Fruit fly (Drosophila melanogaster) whole organism, embryonic: ENCODE results near the gene Zir.

ENCODE experiments used
- Abd-B ChIP-seq: fragments of 200-800 bp; sonication (Bioruptor generic); optimal IDR thresholded peaks from 2 replicates; lab custom pipeline; 2018; ENCODE audit warnings: missing biosample characterization, mild to moderate bottlenecking, missing genetic modification characterization, moderate library complexity
- Awh ChIP-seq: fragments of 200-800 bp; sonication (Bioruptor generic); IDR thresholded peaks from 2 replicates; pipeline ENCODE4, ENCODE4 v1.3.6; 2022; ENCODE audit warnings: missing biosample characterization, missing genetic modification characterization
- Bdp1 ChIP-seq: fragments of 200-800 bp; sonication (Bioruptor generic); optimal IDR thresholded peaks from 3 replicates; lab custom pipeline; 2016; ENCODE audit warnings: missing biosample characterization, missing genetic modification characterization
- Blimp-1 ChIP-seq: fragments of 200-800 bp; sonication (Bioruptor generic); optimal IDR thresholded peaks from 3 replicates; lab custom pipeline; 2018; ENCODE audit warnings: missing biosample characterization, missing genetic modification characterization, mild to moderate bottlenecking, moderate library complexity, missing genetic modification reagents
- C15 ChIP-seq: fragments of 200-800 bp; sonication (Bioruptor generic); IDR thresholded peaks from 3 replicates; pipeline ENCODE4 v1.3.6; 2022; ENCODE audit warnings: missing biosample characterization, missing genetic modification characterization
- CG11723 ChIP-seq: fragments of 200-800 bp; sonication (Bioruptor generic); optimal IDR thresholded peaks from 2 replicates; lab custom pipeline; 2017; ENCODE audit warnings: missing biosample characterization, mild to moderate bottlenecking, missing genetic modification characterization
- CG13287 ChIP-seq: fragments of 200-800 bp; sonication (Bioruptor generic); IDR thresholded peaks from 2 replicates; pipeline ENCODE4 v1.3.6; 2022; ENCODE audit warnings: missing biosample characterization, missing genetic modification characterization; ENCODE audit not compliant: partially characterized antibody
- CG13775 ChIP-seq: fragments of 200-800 bp; sonication (Bioruptor generic); optimal IDR thresholded peaks from 3 replicates; lab custom pipeline; 2017; ENCODE audit warnings: missing biosample characterization, mild to moderate bottlenecking, missing genetic modification characterization
- CG15479 ChIP-seq: fragments of 200-800 bp; sonication (Bioruptor generic); optimal IDR thresholded peaks from 3 replicates; lab custom pipeline; 2019; ENCODE audit warnings: missing biosample characterization, mild to moderate bottlenecking, missing genetic modification characterization, moderate library complexity
- CG15696 ChIP-seq: fragments of 200-800 bp; sonication (Bioruptor generic); optimal IDR thresholded peaks from 2 replicates; lab custom pipeline; 2019; ENCODE audit warnings: missing biosample characterization, mild to moderate bottlenecking, missing genetic modification characterization, moderate library complexity
- CG1647 ChIP-seq: fragments of 200-800 bp; sonication (Bioruptor generic); optimal IDR thresholded peaks from 3 replicates; lab custom pipeline; 2016; ENCODE audit warnings: missing biosample characterization, missing genetic modification characterization
- CG17385 ChIP-seq: fragments of 200-800 bp; sonication (Bioruptor generic); optimal IDR thresholded peaks from 3 replicates; lab custom pipeline; 2018; ENCODE audit warnings: missing biosample characterization, mild to moderate bottlenecking, missing genetic modification characterization
- CG2199 ChIP-seq: fragments of 200-800 bp; sonication (Bioruptor generic); IDR thresholded peaks from 3 replicates; pipeline ENCODE4 v1.3.6; 2022; ENCODE audit warnings: missing biosample characterization, missing genetic modification characterization
- CG3281 ChIP-seq: fragments of 200-800 bp; sonication (Bioruptor generic); optimal IDR thresholded peaks from 3 replicates; lab custom pipeline; 2017; ENCODE audit warnings: missing biosample characterization, mild to moderate bottlenecking, missing genetic modification characterization
- CG34224 ChIP-seq: fragments of 200-800 bp; sonication (Bioruptor generic); IDR thresholded peaks from 3 replicates; pipeline ENCODE4 v1.3.6; 2022; ENCODE audit warnings: missing biosample characterization, missing genetic modification characterization; ENCODE audit not compliant: partially characterized antibody
- CG6813 ChIP-seq: fragments of 200-800 bp; sonication (Bioruptor generic); optimal IDR thresholded peaks from 2 replicates; lab custom pipeline; 2017; ENCODE audit warnings: missing biosample characterization, missing genetic modification characterization, mild to moderate bottlenecking, moderate library complexity, missing genetic modification reagents
- CG7928 ChIP-seq: fragments of 200-800 bp; sonication (Bioruptor generic); optimal IDR thresholded peaks from 2 replicates; lab custom pipeline; 2017; ENCODE audit warnings: missing biosample characterization, mild to moderate bottlenecking, missing genetic modification characterization
- CG7987 ChIP-seq: fragments of 200-800 bp; sonication (Bioruptor generic); optimal IDR thresholded peaks from 2 replicates; lab custom pipeline; 2018; ENCODE audit warnings: missing biosample characterization, mild to moderate bottlenecking, missing genetic modification characterization, moderate library complexity
- CG9876 ChIP-seq: fragments of 200-800 bp; sonication (Bioruptor generic); optimal IDR thresholded peaks from 2 replicates; lab custom pipeline; 2016; ENCODE audit warnings: missing biosample characterization, missing genetic modification characterization
- CHES-1-like ChIP-seq: fragments of 200-800 bp; sonication (Bioruptor generic); optimal IDR thresholded peaks from 2 replicates; lab custom pipeline; 2016; ENCODE audit warnings: missing biosample characterization, missing genetic modification characterization
- CkIIα-i1 ChIP-seq: fragments of 200-800 bp; sonication (Bioruptor generic); IDR thresholded peaks from 2 replicates; pipeline ENCODE4 v1.3.6; 2022; ENCODE audit warnings: missing biosample characterization, missing genetic modification characterization
- Dek ChIP-seq: fragments of 200-800 bp; sonication (Bioruptor generic); optimal IDR thresholded peaks from 3 replicates; lab custom pipeline; 2019; ENCODE audit warnings: missing biosample characterization, mild to moderate bottlenecking, missing genetic modification characterization, moderate library complexity
- Doc3 ChIP-seq: fragments of 200-800 bp; sonication (Bioruptor generic); IDR thresholded peaks from 3 replicates; pipeline ENCODE4 v1.3.6; 2022; ENCODE audit warnings: missing biosample characterization, missing genetic modification characterization; ENCODE audit not compliant: partially characterized antibody
- Hand ChIP-seq: fragments of 200-800 bp; sonication (Bioruptor generic); optimal IDR thresholded peaks from 2 replicates; lab custom pipeline; 2017; ENCODE audit warnings: mild to moderate bottlenecking, missing biosample characterization, missing genetic modification reagents, missing genetic modification characterization
- Hey ChIP-seq: fragments of 200-800 bp; sonication (Bioruptor generic); optimal IDR thresholded peaks from 3 replicates; lab custom pipeline; 2018; ENCODE audit warnings: missing biosample characterization, mild to moderate bottlenecking, missing genetic modification characterization
- Hmx ChIP-seq: fragments of 200-800 bp; sonication (Bioruptor generic); optimal IDR thresholded peaks from 2 replicates; lab custom pipeline; 2016; ENCODE audit warnings: missing biosample characterization, missing genetic modification characterization
- Oli ChIP-seq: fragments of 200-800 bp; sonication (Bioruptor generic); optimal IDR thresholded peaks from 2 replicates; lab custom pipeline; 2018; ENCODE audit warnings: missing biosample characterization, mild to moderate bottlenecking, missing genetic modification characterization, moderate library complexity
- Scr ChIP-seq: fragments of 200-800 bp; sonication (Bioruptor generic); IDR thresholded peaks from 2 replicates; pipeline ENCODE4 v1.3.6; 2022; ENCODE audit warnings: missing biosample characterization, missing genetic modification characterization; ENCODE audit not compliant: partially characterized antibody
- Sox102F ChIP-seq: fragments of 200-800 bp; sonication (Bioruptor generic); optimal IDR thresholded peaks from 2 replicates; lab custom pipeline; 2018; ENCODE audit warnings: missing biosample characterization, mild to moderate bottlenecking, missing genetic modification characterization, moderate library complexity
- Stat92E ChIP-seq, 3 experiments: fragments of >200 bp in 2 of 3; fragments of 200-800 bp in 1 of 3; sonication (Bioruptor generic) in 1 of 3; optimal IDR thresholded peaks; 2 replicates each; lab custom pipeline; 2017 to 2019; ENCODE audit warnings: missing biosample characterization in 3 of 3, missing genetic modification characterization in 3 of 3, mild to moderate bottlenecking in 1 of 3, moderate library complexity in 1 of 3
- crp ChIP-seq, 2 experiments: fragments of 200-800 bp; sonication (Bioruptor generic); optimal IDR thresholded peaks; 2 replicates in 1 of 2; 3 replicates in 1 of 2; lab custom pipeline; 2017; ENCODE audit warnings: missing biosample characterization in 2 of 2, missing genetic modification characterization in 2 of 2, mild to moderate bottlenecking in 1 of 2, moderate library complexity in 1 of 2
- dan ChIP-seq: fragments of 200-800 bp; sonication (Bioruptor generic); IDR thresholded peaks from 2 replicates; pipeline ENCODE4 v1.3.6; 2022; ENCODE audit warnings: missing biosample characterization, missing genetic modification characterization
- dmrt11E ChIP-seq: fragments of 200-800 bp; sonication (Bioruptor generic); optimal IDR thresholded peaks from 3 replicates; lab custom pipeline; 2018; ENCODE audit warnings: missing biosample characterization, mild to moderate bottlenecking, missing genetic modification characterization, moderate library complexity
- ftz-f1 ChIP-seq: fragments of 200-800 bp; sonication (Bioruptor generic); optimal IDR thresholded peaks from 2 replicates; lab custom pipeline; 2016; ENCODE audit warnings: missing biosample characterization, missing genetic modification characterization
- gcm2 ChIP-seq: fragments of 200-800 bp; sonication (Bioruptor generic); optimal IDR thresholded peaks from 2 replicates; lab custom pipeline; 2016; ENCODE audit warnings: missing biosample characterization, missing genetic modification characterization
- hb ChIP-seq: fragments of 200-800 bp; sonication (Bioruptor generic); IDR thresholded peaks from 3 replicates; pipeline ENCODE4 v1.3.6; 2022; ENCODE audit warnings: missing biosample characterization, missing genetic modification characterization; ENCODE audit not compliant: partially characterized antibody
- lab ChIP-seq: fragments of 200-800 bp; sonication (Bioruptor generic); optimal IDR thresholded peaks from 3 replicates; lab custom pipeline; 2017; ENCODE audit warnings: missing biosample characterization, missing genetic modification characterization, mild to moderate bottlenecking, moderate library complexity, missing genetic modification reagents
- mam ChIP-seq: fragments of 200-800 bp; sonication (Bioruptor generic); optimal IDR thresholded peaks from 3 replicates; lab custom pipeline; 2016; ENCODE audit warnings: missing biosample characterization, missing genetic modification characterization
- otp ChIP-seq: fragments of 200-800 bp; sonication (Bioruptor generic); IDR thresholded peaks from 3 replicates; pipeline ENCODE4, ENCODE4 v1.3.6; 2022; ENCODE audit warnings: missing biosample characterization, missing genetic modification characterization
- peb ChIP-seq: fragments of 200-800 bp; sonication (Bioruptor generic); IDR thresholded peaks from 2 replicates; pipeline ENCODE4 v1.3.6; 2022; ENCODE audit warnings: missing biosample characterization, missing genetic modification characterization
- pfk ChIP-seq: fragments of 200-800 bp; sonication (Bioruptor generic); optimal IDR thresholded peaks from 2 replicates; lab custom pipeline; 2018; ENCODE audit warnings: missing biosample characterization, mild to moderate bottlenecking, missing genetic modification characterization, moderate library complexity
- prd ChIP-seq, 3 experiments: fragments of >200 bp in 2 of 3; fragments of 200-800 bp in 1 of 3; sonication (Bioruptor generic) in 1 of 3; optimal IDR thresholded peaks in 2 of 3; IDR thresholded peaks in 1 of 3; 2 replicates in 2 of 3; 3 replicates in 1 of 3; pipeline versions ENCODE4 v1.3.6 to Lab custom; 2017 to 2022; ENCODE audit warnings: missing biosample characterization in 1 of 3, missing genetic modification characterization in 1 of 3
- ssp ChIP-seq: fragments of 200-800 bp; sonication (Bioruptor generic); IDR thresholded peaks from 2 replicates; pipeline ENCODE4 v1.3.6; 2022; ENCODE audit warnings: missing biosample characterization, missing genetic modification characterization
- tap ChIP-seq: fragments of 200-800 bp; optimal IDR thresholded peaks from 3 replicates; lab custom pipeline; 2019; ENCODE audit warnings: missing biosample characterization, mild to moderate bottlenecking, missing genetic modification characterization, moderate library complexity
- tin ChIP-seq: fragments of 200-800 bp; sonication (Bioruptor generic); optimal IDR thresholded peaks from 3 replicates; lab custom pipeline; 2016; ENCODE audit warnings: missing biosample characterization, missing genetic modification characterization
- trh ChIP-seq: fragments of 200-800 bp; sonication (Bioruptor generic); optimal IDR thresholded peaks from 2 replicates; lab custom pipeline; 2016; ENCODE audit warnings: missing biosample characterization, missing genetic modification characterization
- z ChIP-seq: fragments of 200-800 bp; sonication (Bioruptor generic); IDR thresholded peaks from 3 replicates; pipeline ENCODE4 v1.3.6; 2022; ENCODE audit warnings: missing biosample characterization, missing genetic modification characterization

The Zir gene

dm6 chr2L:72752-73435 lies 21.6 kb upstream of the Zir start (continued):
- TF ChIP-seq otp (GFP tag; lab: Robert Waterston, UW) (no peak), hb (no peak), tap (tag; lab: Kevin White, UChicago) (no peak), Stat92E (GFP tag; optimal IDR thresholded peaks at IDR 0.05; lab: Kevin White, UChicago) (no peak), Hmx (GFP tag; lab: Kevin White, UChicago) (no peak), C15 (no peak), dmrt11E (tag; lab: Kevin White, UChicago) (no peak), CG17385 (GFP tag; lab: Kevin White, UChicago) (no peak), Awh (GFP tag; lab: Robert Waterston, UW) (no peak), prd (optimal IDR thresholded peaks at IDR 0.05; lab: Kevin White, UChicago) (no peak), prd (GFP tag; IDR thresholded peaks at IDR 0.05; lab: Robert Waterston, UW) (no peak), CkIIα-i1 (GFP tag; lab: Robert Waterston, UW) (no peak), dan (no peak), lab (GFP tag; lab: Kevin White, UChicago) (peak; percentile 66), peb (0 out of 2 replicates have a peak, but pooled peaks have one; percentile 6), CG11723 (GFP tag; lab: Kevin White, UChicago) (no peak), Oli (no peak), trh (GFP tag; lab: Kevin White, UChicago) (no peak), CG34224 (GFP tag; lab: Robert Waterston, UW) (peak; percentile 59; the same call in 1 of the 3 replicates), Hey (tag; lab: Kevin White, UChicago) (no peak), CG13775 (GFP tag; lab: Kevin White, UChicago) (no peak), Hand (GFP tag; lab: Kevin White, UChicago) (no peak), Doc3 (GFP tag; lab: Robert Waterston, UW) (no peak), Scr (GFP tag; lab: Robert Waterston, UW) (peak; percentile 54; the same call in 1 of the 2 replicates), CG2199 (0 out of 3 replicates have a peak, but pooled peaks have one; percentile 62), Bdp1 (GFP tag; lab: Kevin White, UChicago) (no peak), Blimp-1 (peak; percentile 16), CG7928 (GFP tag; lab: Kevin White, UChicago) (no peak), Sox102F (GFP tag; lab: Kevin White, UChicago) (peak; percentile 47), CG7987 (GFP tag; lab: Kevin White, UChicago) (peak; percentile 81), CHES-1-like (GFP tag; lab: Kevin White, UChicago) (peak; percentile 67), Dek (tag; lab: Kevin White, UChicago) (peak; percentile 35), ftz-f1 (no peak), mam (GFP tag; lab: Kevin White, UChicago) (peak; percentile 25), CG1647 (GFP tag; lab: Kevin White, UChicago) (no peak), CG9876 (GFP tag; lab: Kevin White, UChicago) (peak; percentile 55), CG15696 (no peak), CG6813 (no peak), tin (peak; percentile 40), CG3281 (GFP tag; lab: Kevin White, UChicago) (peak; percentile 97), Abd-B (GFP tag; lab: Kevin White, UChicago) (no peak), CG13287 (GFP tag; lab: Robert Waterston, UW) (peak; percentile 81), z (GFP tag; lab: Robert Waterston, UW) (no peak), crp (GFP tag; optimal IDR thresholded peaks at IDR 0.05; lab: Kevin White, UChicago) (peak in 1 of 2 experiments; percentile 68), gcm2 (no peak), pfk (GFP tag; lab: Kevin White, UChicago) (no peak), ssp (GFP tag; lab: Robert Waterston, UW) (no peak), CG15479 (GFP tag; lab: Kevin White, UChicago) (no peak)
